Worm (Caenorhabditis elegans): ENCODE measurements around the gene C18F10.7.

Gene C18F10.7

ce11 chrIII:6303114-6303647 lies 25.0 kb upstream of the C18F10.7 start, which contains the start of gene F47D12.9 (continued):
- TF ChIP-seq madf-6 (GFP tag; IDR thresholded peaks at IDR 0.05) = 0 out of 2 replicates have a peak, but pooled peaks have one; percentile 8
- TF ChIP-seq Y53F4B.3 (GFP tag; IDR thresholded peaks at IDR 0.05) = no peak
- TF ChIP-seq F22D6.2 (tag; optimal IDR thresholded peaks at IDR 0.05) = peak; percentile 30
- TF ChIP-seq hmg-1.2 (GFP tag; IDR thresholded peaks at IDR 0.05) = peak; percentile 89
- no peak for TF ChIP-seq ama-1 (optimal IDR thresholded peaks at IDR 0.05)
- TF ChIP-seq ama-1 (GFP tag; optimal IDR thresholded peaks at IDR 0.05) = no peak
- no peak for TF ChIP-seq unc-130 (GFP tag; optimal IDR thresholded peaks at IDR 0.05)
- TF ChIP-seq zfh-2 (GFP tag; conservative IDR thresholded peaks at IDR 0.05) = no peak
- TF ChIP-seq T26A5.8 (tag; optimal IDR thresholded peaks at IDR 0.05) = no peak
- TF ChIP-seq attf-5 (GFP tag; optimal IDR thresholded peaks at IDR 0.05) = peak; percentile 82
- no peak for TF ChIP-seq ztf-22 (GFP tag; optimal IDR thresholded peaks at IDR 0.05)
- no peak for TF ChIP-seq attf-6 (GFP tag; IDR thresholded peaks at IDR 0.05)
- TF ChIP-seq tbx-9 (tag; optimal IDR thresholded peaks at IDR 0.05; ENCODE audit: borderline replicate concordance) = no peak
- TF ChIP-seq F33H1.4 (GFP tag; IDR thresholded peaks at IDR 0.05) = no peak
- TF ChIP-seq dpl-1 (GFP tag; optimal IDR thresholded peaks at IDR 0.05) = no peak
- no peak for TF ChIP-seq Y53G8AR.9 (GFP tag; conservative IDR thresholded peaks at IDR 0.05)
- 0 out of 2 replicates have a peak, but pooled peaks have one; percentile 26 for TF ChIP-seq C06A6.2 (GFP tag; conservative IDR thresholded peaks at IDR 0.05)
- TF ChIP-seq lin-26 (GFP tag; IDR thresholded peaks at IDR 0.05) = 0 out of 2 replicates have a peak, but pooled peaks have one; percentile 38

DNA sequence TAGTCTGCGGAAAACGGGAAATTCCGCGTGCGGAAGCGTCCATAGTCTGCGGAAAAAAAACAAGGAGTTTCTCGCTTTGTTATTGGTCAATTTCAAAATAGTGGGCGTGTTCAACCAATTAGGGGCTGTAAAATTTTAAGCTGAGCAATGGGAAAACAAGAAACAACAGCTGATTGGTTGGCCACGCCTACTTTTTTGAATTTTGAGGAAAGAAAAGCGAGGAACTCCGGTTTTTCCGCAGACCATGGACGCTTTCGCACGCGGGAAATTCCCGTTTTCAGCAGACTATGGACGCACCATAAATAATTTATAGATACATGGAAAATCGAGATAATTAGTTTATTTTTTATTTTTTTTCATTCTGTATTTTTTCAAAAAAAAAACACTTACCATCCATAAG lies 23.5 kb upstream of the C18F10.7 start:
- peak; percentile 76 for TF ChIP-seq nfyb-1 (GFP tag; IDR thresholded peaks at IDR 0.05)

DNA sequence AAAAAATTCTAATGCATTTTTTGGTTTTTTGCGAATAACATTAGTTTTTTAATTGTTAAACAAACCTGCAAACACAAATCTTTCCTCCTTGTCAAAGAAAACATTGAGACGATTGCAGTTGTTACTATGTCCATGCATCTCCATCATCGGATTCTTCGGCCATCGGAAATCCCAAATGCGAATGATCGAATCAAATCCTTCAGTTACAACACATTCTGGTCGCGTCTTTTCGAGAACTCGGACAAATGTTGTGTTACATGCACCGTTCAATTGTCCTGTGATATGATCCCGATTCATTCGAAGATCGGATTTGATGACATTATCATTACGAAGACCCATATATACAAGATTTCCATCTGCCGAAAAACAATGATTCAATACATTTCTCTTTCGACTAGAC lies 22.1 kb upstream of the C18F10.7 start:
- TF ChIP-seq mel-28 (tag; optimal IDR thresholded peaks at IDR 0.05; ENCODE audit: borderline replicate concordance) (no peak), ceh-40 (GFP tag; IDR thresholded peaks at IDR 0.05) (no peak), snpc-4 (GFP tag; optimal IDR thresholded peaks at IDR 0.05) (no peak), snpc-4 (tag; optimal IDR thresholded peaks at IDR 0.05) (no peak), xnd-1 (tag; optimal IDR thresholded peaks at IDR 0.05) (no peak), ztf-18 (tag; optimal IDR thresholded peaks at IDR 0.05) (no peak), F55B11.4 (tag; optimal IDR thresholded peaks at IDR 0.05; ENCODE audit: borderline replicate concordance, insufficient read depth) (no peak), efl-1 (GFP tag; optimal IDR thresholded peaks at IDR 0.05) (no peak), lin-40 (tag; optimal IDR thresholded peaks at IDR 0.05) (no peak), K12H6.12 (tag; optimal IDR thresholded peaks at IDR 0.05) (no peak), sea-2 (GFP tag; IDR thresholded peaks at IDR 0.05) (no peak), T07F8.4 (tag; optimal IDR thresholded peaks at IDR 0.05) (no peak), C17E4.6 (GFP tag; IDR thresholded peaks at IDR 0.05) (no peak), dpl-1 (GFP tag; optimal IDR thresholded peaks at IDR 0.05) (no peak)

- TF ChIP-seq hlh-26 (GFP tag; conservative IDR thresholded peaks at IDR 0.05) = no peak
- no peak for TF ChIP-seq B0035.1 (tag; optimal IDR thresholded peaks at IDR 0.05)
- no peak for TF ChIP-seq him-1 (tag; optimal IDR thresholded peaks at IDR 0.05)
- no peak for TF ChIP-seq ztf-28 (GFP tag; IDR thresholded peaks at IDR 0.05)
- no peak for TF ChIP-seq attf-5 (GFP tag; optimal IDR thresholded peaks at IDR 0.05)
- TF ChIP-seq Y53G8AR.9 (GFP tag; conservative IDR thresholded peaks at IDR 0.05) = no peak
- no peak for TF ChIP-seq unc-130 (GFP tag; optimal IDR thresholded peaks at IDR 0.05)
- TF ChIP-seq nfyb-1 (GFP tag; IDR thresholded peaks at IDR 0.05) = no peak
- TF ChIP-seq F10E7.11 (tag; optimal IDR thresholded peaks at IDR 0.05) = no peak
- TF ChIP-seq ztf-3 (GFP tag; optimal IDR thresholded peaks at IDR 0.05) = no peak
- TF ChIP-seq zfh-2 (GFP tag; conservative IDR thresholded peaks at IDR 0.05) = no peak
- TF ChIP-seq mxl-1 (tag; optimal IDR thresholded peaks at IDR 0.05) = no peak
- no peak for TF ChIP-seq mes-4 (tag; optimal IDR thresholded peaks at IDR 0.05)
- no peak for TF ChIP-seq nfya-2 (GFP tag; IDR thresholded peaks at IDR 0.05)
- no peak for TF ChIP-seq B0261.1 (tag; optimal IDR thresholded peaks at IDR 0.05)
- TF ChIP-seq gei-17 (GFP tag; optimal IDR thresholded peaks at IDR 0.05) = no peak
- TF ChIP-seq F57A8.1 (GFP tag; optimal IDR thresholded peaks at IDR 0.05) = no peak
Observed at ce11 chrIII:6298131-6298530, 20.0 kb upstream of the C18F10.7 start, which contains the start of gene F47D12.3. F47D12.3 (plus strand) TSS chrIII:6298461.

Data from whole organism, young adult.